Fruit fly (Drosophila melanogaster) ovary, adult (tissue): ENCODE data around the gene CG2816.

Experiments
- CG17801 ChIP-seq: fragments of 200-800 bp; optimal IDR thresholded peaks from 2 replicates; lab custom pipeline; 2019; ENCODE audit warnings: missing biosample characterization, mild to moderate bottlenecking, missing genetic modification characterization, moderate library complexity; ENCODE audit not compliant: partially characterized antibody

Gene CG2816

dm6 chr2L:3693082-3693481 lies 10.4 kb upstream of the CG2816 start, which contains the start of gene CG3513:
Gene CG3513 (minus strand): TSS chr2L:3693182.
- no peak for TF ChIP-seq CG17801 (GFP tag; lab: Kevin White, UChicago)

dm6 chr2L:3693805-3694204 lies 9.7 kb upstream of the CG2816 start, which contains the start of gene Acp24A4:
Gene Acp24A4 (minus strand): TSS chr2L:3693905.
- TF ChIP-seq CG17801 (GFP tag; lab: Kevin White, UChicago) = no peak

dm6 chr2L:3694920-3695319 lies 8.5 kb upstream of the CG2816 start, which contains the start of gene CG43165:
Gene CG43165 (minus strand): TSS chr2L:3695020.
- no peak for TF ChIP-seq CG17801 (GFP tag; lab: Kevin White, UChicago)

dm6 chr2L:3695361-3695818 lies 8.1 kb upstream of the CG2816 start, which contains the start of gene CG16713:
Gene CG16713 (minus strand): TSS chr2L:3695411.
- no peak for TF ChIP-seq CG17801 (GFP tag; lab: Kevin White, UChicago)

- no peak for TF ChIP-seq CG17801 (GFP tag; lab: Kevin White, UChicago)
Measured at dm6 chr2L:3696438-3696837, 7.0 kb upstream of the CG2816 start, which contains the start of gene IM33. Gene IM33 (minus strand): TSS chr2L:3696658.

- TF ChIP-seq CG17801 (GFP tag; lab: Kevin White, UChicago) = no peak
Measured at dm6 chr2L:3697772-3698171, 5.7 kb upstream of the CG2816 start, which contains the start of gene CG3604. Gene CG3604 (minus strand): TSS chr2L:3697872.

- no peak for TF ChIP-seq CG17801 (GFP tag; lab: Kevin White, UChicago)
Measured at dm6 chr2L:3698992-3699514, 4.4 kb upstream of the CG2816 start, which contains the start of the genes CG10031 and CG42464. Gene CG10031 (minus strand): TSS chr2L:3699092. Gene CG42464 (plus strand): TSS chr2L:3699464.

- TF ChIP-seq CG17801 (GFP tag; lab: Kevin White, UChicago) = no peak
Measured at dm6 chr2L:3699895-3700294, 3.6 kb upstream of the CG2816 start, which contains the start of gene CG42465. Gene CG42465 (plus strand): TSS chr2L:3700195.

- TF ChIP-seq CG17801 (GFP tag; lab: Kevin White, UChicago) = no peak
Measured at dm6 chr2L:3700374-3700773, 3.1 kb upstream of the CG2816 start, which contains the start of gene Sfp24C1. Gene Sfp24C1 (plus strand): TSS chr2L:3700674.

- TF ChIP-seq CG17801 (GFP tag; lab: Kevin White, UChicago) = no peak
Measured at dm6 chr2L:3700990-3701389, 2.5 kb upstream of the CG2816 start, which contains the start of gene CG42467. Gene CG42467 (plus strand): TSS chr2L:3701290.

dm6 chr2L:3701526-3701925 lies 1.9 kb upstream of the CG2816 start, which contains the start of gene CG43145:
Gene CG43145 (plus strand): TSS chr2L:3701826.
- TF ChIP-seq CG17801 (GFP tag; lab: Kevin White, UChicago) = no peak

- no peak for TF ChIP-seq CG17801 (GFP tag; lab: Kevin White, UChicago)
Measured at dm6 chr2L:3705438-3705921, 2.0 kb downstream of the CG2816 start, which contains the start of gene CG31778. Gene CG31778 (minus strand): TSS chr2L:3705488.

dm6 chr2L:3706963-3707362 lies 3.5 kb downstream of the CG2816 start, which contains the start of gene CG31777:
Gene CG31777 (minus strand): TSS chr2L:3707063.
- no peak for TF ChIP-seq CG17801 (GFP tag; lab: Kevin White, UChicago)

dm6 chr2L:3711665-3712064 lies 8.2 kb downstream of the CG2816 start, which contains the start of gene cutlet:
Gene cutlet (minus strand): TSS chr2L:3711748.
- peak; percentile 18 for TF ChIP-seq CG17801 (GFP tag; lab: Kevin White, UChicago)

dm6 chr2L:3712949-3713416 lies 9.5 kb downstream of the CG2816 start, which contains the start of the genes CG31955 and CG2818:
Gene CG31955 (minus strand): TSS chr2L:3713105.
Gene CG2818 (plus strand): TSS chr2L:3713360.
- no peak for TF ChIP-seq CG17801 (GFP tag; lab: Kevin White, UChicago)
